Fruit fly (Drosophila melanogaster) whole organism, embryonic: ENCODE results near the gene CG8372.

ENCODE experiments used
- B-H1 ChIP-seq: fragments of 200-800 bp; sonication (Bioruptor generic); IDR thresholded peaks from 3 replicates; pipeline ENCODE4 v1.3.6; 2022; ENCODE audit warnings: missing biosample characterization, missing genetic modification characterization
- CG11723 ChIP-seq: fragments of 200-800 bp; sonication (Bioruptor generic); optimal IDR thresholded peaks from 2 replicates; lab custom pipeline; 2017; ENCODE audit warnings: missing biosample characterization, mild to moderate bottlenecking, missing genetic modification characterization
- CG12155 ChIP-seq: fragments of 200-800 bp; sonication (Bioruptor generic); optimal IDR thresholded peaks from 3 replicates; lab custom pipeline; 2016; ENCODE audit warnings: missing biosample characterization, missing genetic modification characterization
- CG12299 ChIP-seq: fragments of 200-800 bp; sonication (Bioruptor generic); optimal IDR thresholded peaks from 2 replicates; lab custom pipeline; 2018; ENCODE audit warnings: missing biosample characterization, mild to moderate bottlenecking, missing genetic modification characterization
- CG13775 ChIP-seq: fragments of 200-800 bp; sonication (Bioruptor generic); optimal IDR thresholded peaks from 3 replicates; lab custom pipeline; 2017; ENCODE audit warnings: missing biosample characterization, mild to moderate bottlenecking, missing genetic modification characterization
- CG14860 ChIP-seq: fragments of 200-800 bp; sonication (Bioruptor generic); IDR thresholded peaks from 3 replicates; pipeline ENCODE4 v1.3.6; 2022; ENCODE audit warnings: missing biosample characterization, missing genetic modification characterization; ENCODE audit not compliant: partially characterized antibody
- CG16863 ChIP-seq: fragments of 200-800 bp; sonication (Bioruptor generic); optimal IDR thresholded peaks from 3 replicates; lab custom pipeline; 2016; ENCODE audit warnings: missing biosample characterization, missing genetic modification characterization
- CG17186 ChIP-seq: fragments of 200-800 bp; sonication (Bioruptor generic); optimal IDR thresholded peaks from 3 replicates; lab custom pipeline; 2017; ENCODE audit warnings: missing biosample characterization, missing genetic modification reagents, missing genetic modification characterization
- CG18262 ChIP-seq: fragments of 200-800 bp; optimal IDR thresholded peaks from 3 replicates; lab custom pipeline; 2019; ENCODE audit warnings: missing biosample characterization, mild to moderate bottlenecking, missing genetic modification characterization, moderate library complexity
- CG1832 ChIP-seq: fragments of 200-800 bp; sonication (Bioruptor generic); optimal IDR thresholded peaks from 2 replicates; lab custom pipeline; 2017; ENCODE audit warnings: missing biosample characterization, mild to moderate bottlenecking, missing genetic modification characterization, inconsistent platforms
- CG2875 ChIP-seq: fragments of 200-800 bp; sonication (Bioruptor generic); optimal IDR thresholded peaks from 2 replicates; lab custom pipeline; 2017; ENCODE audit warnings: missing biosample characterization, mild to moderate bottlenecking, missing genetic modification characterization, missing genetic modification reagents
- CG3065 ChIP-seq: fragments of 200-800 bp; sonication (Bioruptor generic); optimal IDR thresholded peaks from 2 replicates; lab custom pipeline; 2016; ENCODE audit warnings: missing biosample characterization, missing genetic modification characterization
- CG34224 ChIP-seq: fragments of 200-800 bp; sonication (Bioruptor generic); IDR thresholded peaks from 3 replicates; pipeline ENCODE4 v1.3.6; 2022; ENCODE audit warnings: missing biosample characterization, missing genetic modification characterization; ENCODE audit not compliant: partially characterized antibody
- CG34422 ChIP-seq: fragments of 200-800 bp; sonication (Bioruptor generic); IDR thresholded peaks from 3 replicates; pipeline ENCODE4 v1.3.6; 2022; ENCODE audit warnings: missing biosample characterization, missing genetic modification characterization
- CG3847 ChIP-seq: fragments of 200-800 bp; sonication (Bioruptor generic); IDR thresholded peaks from 2 replicates; pipeline ENCODE4 v1.3.6; 2022; ENCODE audit warnings: missing biosample characterization, missing genetic modification characterization
- CrebB ChIP-seq: fragments of 200-800 bp; sonication (Bioruptor generic); optimal IDR thresholded peaks from 3 replicates; lab custom pipeline; 2018; ENCODE audit warnings: missing biosample characterization, mild to moderate bottlenecking, missing genetic modification characterization
- Dll ChIP-seq: fragments of 200-800 bp; sonication (Bioruptor generic); IDR thresholded peaks from 4 replicates; pipeline ENCODE4 v1.3.6; 2022; ENCODE audit warnings: missing biosample characterization, missing genetic modification characterization; ENCODE audit not compliant: partially characterized antibody
- Dp ChIP-seq: fragments of 200-800 bp; sonication (Bioruptor generic); optimal IDR thresholded peaks from 2 replicates; lab custom pipeline; 2018; ENCODE audit warnings: missing biosample characterization, mild to moderate bottlenecking, missing genetic modification characterization, moderate library complexity
- E2f2 ChIP-seq: fragments of 200-800 bp; sonication (Bioruptor generic); IDR thresholded peaks from 2 replicates; pipeline ENCODE4 v1.3.6; 2022; ENCODE audit warnings: missing biosample characterization, missing genetic modification characterization
- Gsc ChIP-seq: fragments of 200-800 bp; sonication (Bioruptor generic); IDR thresholded peaks from 2 replicates; pipeline ENCODE4 v1.3.6; 2022; ENCODE audit warnings: missing biosample characterization, missing genetic modification characterization
- HLH3B ChIP-seq: fragments of 200-800 bp; sonication (Bioruptor generic); IDR thresholded peaks from 2 replicates; pipeline ENCODE4 v1.3.6; 2022; ENCODE audit warnings: missing biosample characterization, missing genetic modification characterization
- NfI ChIP-seq: fragments of 200-800 bp; sonication (Bioruptor generic); optimal IDR thresholded peaks from 3 replicates; lab custom pipeline; 2018; ENCODE audit warnings: missing biosample characterization, mild to moderate bottlenecking, missing genetic modification characterization, moderate library complexity
- Optix ChIP-seq: fragments of 200-800 bp; sonication (Bioruptor generic); IDR thresholded peaks from 3 replicates; pipeline ENCODE4 v1.3.6; 2022; ENCODE audit warnings: missing biosample characterization, missing genetic modification characterization
- Pdp1 ChIP-seq, 2 experiments: fragments of 200-800 bp; sonication (Bioruptor generic); optimal IDR thresholded peaks; 3 replicates each; lab custom pipeline; 2016; ENCODE audit warnings: missing biosample characterization in 2 of 2, missing genetic modification characterization in 2 of 2, mild to moderate bottlenecking in 1 of 2, moderate library complexity in 1 of 2
- Sin3A ChIP-seq: fragments of >200 bp; optimal IDR thresholded peaks from 2 replicates; lab custom pipeline; 2018
- Sry-δ ChIP-seq: fragments of 200-800 bp; sonication (Bioruptor generic); optimal IDR thresholded peaks from 2 replicates; lab custom pipeline; 2016; ENCODE audit warnings: missing biosample characterization, missing genetic modification characterization
- TFAM ChIP-seq: fragments of 200-800 bp; sonication (Bioruptor generic); optimal IDR thresholded peaks from 2 replicates; lab custom pipeline; 2017; ENCODE audit warnings: missing biosample characterization, missing genetic modification characterization, inconsistent platforms
- Vsx1 ChIP-seq: fragments of 200-800 bp; sonication (Bioruptor generic); optimal IDR thresholded peaks from 2 replicates; lab custom pipeline; 2017; ENCODE audit warnings: missing biosample characterization, mild to moderate bottlenecking, missing genetic modification characterization, missing genetic modification reagents
- ase ChIP-seq: fragments of 200-800 bp; sonication (Bioruptor generic); IDR thresholded peaks from 3 replicates; pipeline ENCODE4 v1.3.6; 2022; ENCODE audit warnings: missing biosample characterization, missing genetic modification characterization
- ato ChIP-seq: fragments of 200-800 bp; sonication (Bioruptor generic); IDR thresholded peaks from 2 replicates; pipeline ENCODE4 v1.3.6; 2022; ENCODE audit warnings: missing biosample characterization, missing genetic modification characterization; ENCODE audit not compliant: partially characterized antibody
- bcd ChIP-seq: fragments of 200-800 bp; sonication (Bioruptor generic); optimal IDR thresholded peaks from 2 replicates; lab custom pipeline; 2017; ENCODE audit warnings: missing biosample characterization, mild to moderate bottlenecking, missing genetic modification characterization
- cg ChIP-seq: fragments of 200-800 bp; sonication (Bioruptor generic); optimal IDR thresholded peaks from 3 replicates; lab custom pipeline; 2019; ENCODE audit warnings: missing biosample characterization, mild to moderate bottlenecking, missing genetic modification characterization, moderate library complexity
- chinmo ChIP-seq: fragments of 200-800 bp; sonication (Bioruptor generic); IDR thresholded peaks from 4 replicates; pipeline ENCODE4 v1.3.6; 2022; ENCODE audit warnings: missing biosample characterization, missing genetic modification characterization; ENCODE audit not compliant: partially characterized antibody
- cwo ChIP-seq: fragments of 200-800 bp; sonication (Bioruptor generic); optimal IDR thresholded peaks from 3 replicates; lab custom pipeline; 2017; ENCODE audit warnings: missing biosample characterization, missing genetic modification characterization, mild to moderate bottlenecking, moderate library complexity, missing genetic modification reagents
- dan ChIP-seq: fragments of 200-800 bp; sonication (Bioruptor generic); IDR thresholded peaks from 2 replicates; pipeline ENCODE4 v1.3.6; 2022; ENCODE audit warnings: missing biosample characterization, missing genetic modification characterization
- dimm ChIP-seq: fragments of 200-800 bp; sonication (Bioruptor generic); IDR thresholded peaks from 2 replicates; pipeline ENCODE4 v1.3.6; 2022; ENCODE audit warnings: missing biosample characterization, missing genetic modification characterization
- dmrt11E ChIP-seq: fragments of 200-800 bp; sonication (Bioruptor generic); optimal IDR thresholded peaks from 3 replicates; lab custom pipeline; 2018; ENCODE audit warnings: missing biosample characterization, mild to moderate bottlenecking, missing genetic modification characterization, moderate library complexity
- fd64A ChIP-seq: fragments of 200-800 bp; sonication (Bioruptor generic); optimal IDR thresholded peaks from 3 replicates; lab custom pipeline; 2018; ENCODE audit warnings: missing biosample characterization, mild to moderate bottlenecking, missing genetic modification characterization
- gcm ChIP-seq: fragments of 200-800 bp; sonication (Bioruptor generic); optimal IDR thresholded peaks from 2 replicates; lab custom pipeline; 2019; ENCODE audit warnings: missing biosample characterization, mild to moderate bottlenecking, missing genetic modification characterization, moderate library complexity
- h ChIP-seq: fragments of >200 bp; optimal IDR thresholded peaks from 2 replicates; lab custom pipeline; 2017
- hb ChIP-seq: fragments of 200-800 bp; sonication (Bioruptor generic); IDR thresholded peaks from 3 replicates; pipeline ENCODE4 v1.3.6; 2022; ENCODE audit warnings: missing biosample characterization, missing genetic modification characterization; ENCODE audit not compliant: partially characterized antibody
- lola ChIP-seq, 3 experiments: fragments of >200 bp in 2 of 3; fragments of 200-800 bp in 1 of 3; sonication (Bioruptor generic) in 1 of 3; optimal IDR thresholded peaks; 2 replicates each; lab custom pipeline; 2017 to 2019; ENCODE audit warnings: missing biosample characterization in 3 of 3, missing genetic modification characterization in 3 of 3, mild to moderate bottlenecking in 1 of 3, moderate library complexity in 1 of 3
- mld ChIP-seq: fragments of 200-800 bp; sonication (Bioruptor generic); IDR thresholded peaks from 3 replicates; pipeline ENCODE4 v1.3.6; 2022; ENCODE audit warnings: missing biosample characterization, missing genetic modification characterization; ENCODE audit not compliant: partially characterized antibody
- pnt ChIP-seq: fragments of 200-800 bp; sonication (Bioruptor generic); optimal IDR thresholded peaks from 3 replicates; lab custom pipeline; 2016; ENCODE audit warnings: missing biosample characterization, missing genetic modification characterization
- pum ChIP-seq: fragments of 200-800 bp; sonication (Bioruptor generic); optimal IDR thresholded peaks from 2 replicates; lab custom pipeline; 2016; ENCODE audit warnings: missing biosample characterization, missing genetic modification characterization
- rib ChIP-seq: fragments of 200-800 bp; sonication (Bioruptor generic); IDR thresholded peaks from 2 replicates; pipeline ENCODE4 v1.3.6; 2022; ENCODE audit warnings: missing biosample characterization, missing genetic modification characterization
- schlank ChIP-seq: fragments of 200-800 bp; sonication (Bioruptor generic); optimal IDR thresholded peaks from 2 replicates; lab custom pipeline; 2018; ENCODE audit warnings: missing biosample characterization, mild to moderate bottlenecking, missing genetic modification characterization
- slp2 ChIP-seq: fragments of 200-800 bp; sonication (Bioruptor generic); optimal IDR thresholded peaks from 2 replicates; lab custom pipeline; 2016; ENCODE audit warnings: missing biosample characterization, missing genetic modification characterization
- tgo ChIP-seq: fragments of 200-800 bp; sonication (Bioruptor generic); IDR thresholded peaks from 3 replicates; pipeline ENCODE4 v1.3.6; 2022; ENCODE audit warnings: missing biosample characterization, missing genetic modification characterization
- twi ChIP-seq: fragments of 200-800 bp; optimal IDR thresholded peaks from 2 replicates; lab custom pipeline; 2019; ENCODE audit warnings: missing biosample characterization, mild to moderate bottlenecking, missing genetic modification characterization, moderate library complexity
- zen2 ChIP-seq: fragments of 200-800 bp; sonication (Bioruptor generic); IDR thresholded peaks from 3 replicates; pipeline ENCODE4 v1.3.6; 2022; ENCODE audit warnings: missing biosample characterization, missing genetic modification characterization; ENCODE audit not compliant: partially characterized antibody

The CG8372 gene

DNA sequence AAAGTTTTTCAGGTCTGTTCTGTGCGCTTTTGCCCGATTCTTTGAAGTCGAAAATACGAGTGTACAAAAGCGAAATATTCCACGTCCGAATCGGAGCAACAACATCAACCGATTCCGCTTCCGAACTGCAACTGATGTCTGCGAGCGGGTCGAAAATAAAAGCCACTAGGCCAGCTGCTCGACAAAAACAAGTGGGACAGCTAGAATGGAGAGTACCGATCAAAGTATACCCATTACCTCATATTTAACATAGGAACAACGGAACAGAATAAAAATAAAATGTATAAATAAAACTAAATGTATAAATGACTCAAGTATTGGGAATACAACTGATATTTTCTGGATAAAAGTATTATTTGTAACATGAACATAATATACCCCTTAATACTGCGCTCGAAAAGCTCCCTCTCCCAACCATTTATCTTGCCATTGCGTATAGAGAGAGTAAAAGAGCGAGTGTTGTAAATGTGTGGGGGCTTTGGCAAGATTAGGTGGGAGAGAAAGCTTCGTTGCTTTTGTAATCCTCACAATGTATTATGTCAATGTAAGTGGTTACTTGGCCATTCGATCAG lies 7.6 kb downstream of the CG8372 start, which contains the start of gene SLC5A11 (continued):
- TF ChIP-seq schlank (tag; lab: Kevin White, UChicago) = peak; percentile 70
- TF ChIP-seq Dll = no peak
- TF ChIP-seq Dp = peak; percentile 5
- TF ChIP-seq twi (tag; lab: Kevin White, UChicago) = peak; percentile 72
- peak; percentile 99 for TF ChIP-seq bcd (GFP tag; lab: Kevin White, UChicago)
- peak; percentile 68; the same call in 2 of the 3 replicates for TF ChIP-seq Optix (GFP tag; lab: Robert Waterston, UW)
- peak; percentile 96 for TF ChIP-seq CG18262 (tag; lab: Kevin White, UChicago)
- peak; percentile 95 for TF ChIP-seq CG11723 (GFP tag; lab: Kevin White, UChicago)
- TF ChIP-seq CG3847 (GFP tag; lab: Robert Waterston, UW) = peak; percentile 100
- TF ChIP-seq slp2 (GFP tag; lab: Kevin White, UChicago) = peak; percentile 61
- 0 out of 3 replicates have a peak, but pooled peaks have one; percentile 12 for TF ChIP-seq CG14860
- peak in 1 of 3 experiments; percentile 97 for TF ChIP-seq lola (GFP tag; optimal IDR thresholded peaks at IDR 0.05; lab: Kevin White, UChicago)
- no peak for TF ChIP-seq zen2 (GFP tag; lab: Robert Waterston, UW)
- TF ChIP-seq tgo (GFP tag; lab: Robert Waterston, UW) = peak; percentile 98
- TF ChIP-seq CrebB (tag; lab: Kevin White, UChicago) = peak; percentile 94
- TF ChIP-seq B-H1 (GFP tag; lab: Robert Waterston, UW) = peak; percentile 95
- peak; percentile 97 for TF ChIP-seq CG34422 (GFP tag; lab: Robert Waterston, UW)
- peak; percentile 65 for TF ChIP-seq CG16863
- peak; percentile 40 for TF ChIP-seq TFAM
- TF ChIP-seq h (lab: Kevin White, UChicago) = no peak
- TF ChIP-seq ato (GFP tag; lab: Robert Waterston, UW) = no peak
- TF ChIP-seq NfI = peak; percentile 86
- TF ChIP-seq E2f2 (GFP tag; lab: Robert Waterston, UW) = peak; percentile 75
- TF ChIP-seq CG1832 (GFP tag; lab: Kevin White, UChicago) = no peak
- no peak for TF ChIP-seq CG34224 (GFP tag; lab: Robert Waterston, UW)
- TF ChIP-seq Sin3A (lab: Kevin White, UChicago) = no peak
- TF ChIP-seq Vsx1 = peak; percentile 95
- TF ChIP-seq dimm = peak; percentile 95
- peak; percentile 97 for TF ChIP-seq pum (GFP tag; lab: Kevin White, UChicago)
- TF ChIP-seq CG17186 (GFP tag; lab: Kevin White, UChicago) = peak; percentile 75
- TF ChIP-seq dan (GFP tag; lab: Robert Waterston, UW) = peak; percentile 49
- TF ChIP-seq HLH3B = peak; percentile 99
- TF ChIP-seq CG2875 (GFP tag; lab: Kevin White, UChicago) = peak; percentile 94
- peak; percentile 2 for TF ChIP-seq dmrt11E

DNA sequence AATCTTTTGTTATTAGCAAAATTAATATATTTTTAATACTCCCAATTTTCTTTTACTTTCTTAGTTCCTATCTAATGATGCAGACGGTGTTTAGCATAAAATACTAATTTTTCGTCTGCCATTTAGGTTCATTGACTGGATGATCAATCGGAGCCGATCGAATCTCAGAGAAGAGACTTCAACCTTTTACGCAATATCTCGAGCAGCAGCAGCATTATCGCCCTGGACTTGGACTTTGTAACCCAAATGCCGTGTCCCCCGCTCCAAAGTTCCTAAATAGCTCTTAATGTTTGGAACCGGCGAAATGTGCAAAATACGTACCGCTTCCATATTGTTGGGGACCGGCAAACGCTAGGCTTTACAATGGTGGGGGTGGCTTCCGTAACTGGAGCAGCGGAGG lies 8.3 kb downstream of the CG8372 start:
- TF ChIP-seq CG3065 (GFP tag; lab: Kevin White, UChicago) (no peak), ase (0 out of 3 replicates have a peak, but pooled peaks have one; percentile 10), pnt (GFP tag; lab: Kevin White, UChicago) (no peak), Sry-δ (no peak), cwo (no peak), mld (peak; percentile 32; the same call in 1 of the 3 replicates), hb (GFP tag; lab: Robert Waterston, UW) (no peak), pum (GFP tag; lab: Kevin White, UChicago) (no peak), CG13775 (GFP tag; lab: Kevin White, UChicago) (no peak), Pdp1 (GFP tag; optimal IDR thresholded peaks at IDR 0.05; lab: Kevin White, UChicago) (peak in 1 of 2 experiments; percentile 78), cg (no peak), CG12155 (GFP tag; lab: Kevin White, UChicago) (no peak), rib (no peak), chinmo (GFP tag; lab: Robert Waterston, UW) (no peak), CG12299 (tag; lab: Kevin White, UChicago) (no peak), gcm (GFP tag; lab: Kevin White, UChicago) (no peak), Gsc (no peak), fd64A (GFP tag; lab: Kevin White, UChicago) (no peak)
